Worm (Caenorhabditis elegans) whole organism, young adult: Measurements from ENCODE around the gene ZK1240.1.

Experiments
- B0336.3 ChIP-seq: fragments of 200-800 bp; sonication (Bioruptor generic); IDR thresholded peaks from 2 replicates; pipeline ENCODE4 v1.3.6; 2022; ENCODE audit warnings: missing genetic modification characterization, missing compliant biosample characterization
- ama-1 ChIP-seq, 3 experiments: fragments of 150-350 bp in 1 of 3; sonication (generic microtip) in 2 of 3; optimal IDR thresholded peaks; 2 replicates each; lab custom pipeline; 2014 to 2018; ENCODE audit warnings: missing biosample characterization in 2 of 3, missing genetic modification characterization in 2 of 3, missing genetic modification reagents in 2 of 3
- ceh-100 ChIP-seq: fragments of 200-800 bp; sonication (Bioruptor generic); IDR thresholded peaks from 2 replicates; pipeline ENCODE4 v1.3.6; 2022; ENCODE audit warnings: missing genetic modification reagents, missing genetic modification characterization, missing compliant biosample characterization
- dpff-1 ChIP-seq: sonication (generic microtip); optimal IDR thresholded peaks from 2 replicates; lab custom pipeline; 2017; ENCODE audit warnings: mild to moderate bottlenecking, missing genetic modification characterization, missing compliant biosample characterization
- dpl-1 ChIP-seq: fragments of 150-350 bp; optimal IDR thresholded peaks from 2 replicates; lab custom pipeline; 2014; ENCODE audit warnings: missing biosample characterization, missing genetic modification reagents, missing genetic modification characterization
- efl-1 ChIP-seq: fragments of 150-350 bp; optimal IDR thresholded peaks from 2 replicates; lab custom pipeline; 2014; ENCODE audit warnings: missing biosample characterization, missing genetic modification reagents, missing genetic modification characterization
- lin-40 ChIP-seq: sonication (generic microtip); optimal IDR thresholded peaks from 2 replicates; lab custom pipeline; 2016; ENCODE audit warnings: missing genetic modification characterization, mild to moderate bottlenecking, missing compliant biosample characterization, missing genotype, missing genetic modification reagents
- nhr-27 ChIP-seq: fragments of 200-800 bp; sonication (Bioruptor generic); optimal IDR thresholded peaks from 2 replicates; lab custom pipeline; 2018; ENCODE audit warnings: mild to moderate bottlenecking, missing genetic modification characterization, moderate library complexity, missing compliant biosample characterization
- pha-4 ChIP-seq: fragments of 150-350 bp; sonication (generic microtip); optimal IDR thresholded peaks from 2 replicates; lab custom pipeline; 2014; ENCODE audit warnings: missing biosample characterization, missing genetic modification reagents, missing genetic modification characterization
- snpc-4 ChIP-seq, 5 experiments: fragments of 150-350 bp in 1 of 5; sonication (generic microtip) in 4 of 5; optimal IDR thresholded peaks; 2 replicates each; lab custom pipeline; 2014 to 2018; ENCODE audit warnings: missing genetic modification characterization in 5 of 5, missing biosample characterization in 3 of 5, antibody characterized with exemption in 2 of 5, mild to moderate bottlenecking in 2 of 5, missing compliant biosample characterization in 2 of 5, missing genotype in 2 of 5, moderate library complexity in 2 of 5, missing genetic modification reagents in 1 of 5
- unc-130 ChIP-seq: sonication (generic microtip); optimal IDR thresholded peaks from 2 replicates; lab custom pipeline; 2016; ENCODE audit warnings: missing genetic modification reagents, missing genetic modification characterization, missing compliant biosample characterization
- unc-62 ChIP-seq: fragments of 150-350 bp; optimal IDR thresholded peaks from 2 replicates; lab custom pipeline; 2014; ENCODE audit warnings: missing biosample characterization, missing genetic modification reagents, missing genetic modification characterization
- zim-3 ChIP-seq: sonication (generic microtip); optimal IDR thresholded peaks from 2 replicates; lab custom pipeline; 2017; ENCODE audit warnings: mild to moderate bottlenecking, missing genetic modification characterization, moderate library complexity, missing compliant biosample characterization
- ztf-3 ChIP-seq: fragments of 200-800 bp; sonication (Bioruptor generic); optimal IDR thresholded peaks from 2 replicates; lab custom pipeline; 2018; ENCODE audit warnings: mild to moderate bottlenecking, missing genetic modification characterization, missing compliant biosample characterization

ce11 chrII:2379673-2380072, 50.5 kb downstream of the ZK1240.1 start:
- no peak for TF ChIP-seq efl-1 (GFP tag; lab: Kevin White, UChicago)
- no peak for TF ChIP-seq zim-3 (tag; lab: Kevin White, UChicago)
- no peak for TF ChIP-seq unc-130 (GFP tag; lab: Kevin White, UChicago)
- no peak for TF ChIP-seq dpff-1 (tag; lab: Kevin White, UChicago)
- no peak for TF ChIP-seq lin-40
- TF ChIP-seq ama-1 (optimal IDR thresholded peaks at IDR 0.05; lab: Kevin White, UChicago): no peak
- TF ChIP-seq ama-1 (GFP tag; optimal IDR thresholded peaks at IDR 0.05; lab: Kevin White, UChicago): no peak
- TF ChIP-seq pha-4 (tag; lab: Kevin White, UChicago): no peak
- no peak for TF ChIP-seq snpc-4 (GFP tag; optimal IDR thresholded peaks at IDR 0.05; lab: Kevin White, UChicago)
- no peak for TF ChIP-seq snpc-4 (tag; optimal IDR thresholded peaks at IDR 0.05; lab: Kevin White, UChicago)
- no peak for TF ChIP-seq unc-62
- no peak for TF ChIP-seq nhr-27
- TF ChIP-seq ztf-3 (GFP tag; lab: Kevin White, UChicago): no peak
- TF ChIP-seq ceh-100 (GFP tag; lab: Robert Waterston, UW): no peak
- no peak for TF ChIP-seq B0336.3 (GFP tag; lab: Robert Waterston, UW)
- no peak for TF ChIP-seq dpl-1 (GFP tag; lab: Kevin White, UChicago)
